Worm (Caenorhabditis elegans) whole organism, mixed stage, embryonic: ENCODE measurements around the gene tre-4.
A peak's percentile ranks its signal among the peaks of the same experiment; 100 is the strongest.

Experiments used
- M03D4.4 ChIP-seq: sonication (generic microtip); optimal IDR thresholded peaks from 2 replicates; lab custom pipeline; 2017; ENCODE audit warnings: mild to moderate bottlenecking, missing genetic modification characterization, missing compliant biosample characterization
- bed-3 ChIP-seq: fragments of 200-800 bp; sonication (Bioruptor generic); optimal IDR thresholded peaks from 3 replicates; lab custom pipeline; 2018; ENCODE audit warnings: mild to moderate bottlenecking, missing genetic modification characterization, moderate library complexity, missing compliant biosample characterization
- blmp-1 ChIP-seq: fragments of 150-350 bp; optimal IDR thresholded peaks from 2 replicates; lab custom pipeline; 2014; ENCODE audit warnings: missing biosample characterization, missing genetic modification characterization
- ceh-39 ChIP-seq: fragments of 150-350 bp; optimal IDR thresholded peaks from 2 replicates; lab custom pipeline; 2014; ENCODE audit warnings: missing biosample characterization, missing genetic modification characterization
- ceh-43 ChIP-seq: fragments of 200-800 bp; sonication (Bioruptor generic); optimal IDR thresholded peaks from 2 replicates; lab custom pipeline; 2018; ENCODE audit warnings: mild to moderate bottlenecking, missing genetic modification characterization, moderate library complexity, missing compliant biosample characterization
- ceh-83 ChIP-seq: fragments of 200-800 bp; sonication (Bioruptor generic); optimal IDR thresholded peaks from 2 replicates; lab custom pipeline; 2018; ENCODE audit warnings: mild to moderate bottlenecking, missing genetic modification characterization, missing compliant biosample characterization
- ces-1 ChIP-seq: fragments of 150-350 bp; optimal IDR thresholded peaks from 2 replicates; lab custom pipeline; 2014; ENCODE audit warnings: missing biosample characterization, missing genetic modification reagents, missing genetic modification characterization
- cnd-1 ChIP-seq: fragments of 200-800 bp; sonication (Bioruptor generic); optimal IDR thresholded peaks from 2 replicates; lab custom pipeline; 2018; ENCODE audit warnings: mild to moderate bottlenecking, missing genetic modification characterization, missing compliant biosample characterization
- elt-3 ChIP-seq: fragments of 150-350 bp; optimal IDR thresholded peaks from 2 replicates; lab custom pipeline; 2014; ENCODE audit warnings: missing biosample characterization, missing genetic modification characterization
- flh-1 ChIP-seq: fragments of 200-800 bp; sonication (Bioruptor generic); optimal IDR thresholded peaks from 2 replicates; lab custom pipeline; 2018; ENCODE audit warnings: mild to moderate bottlenecking, missing genetic modification characterization, moderate library complexity, missing compliant biosample characterization
- ham-2 ChIP-seq: fragments of 200-800 bp; sonication (Bioruptor generic); optimal IDR thresholded peaks from 2 replicates; lab custom pipeline; 2018; ENCODE audit warnings: mild to moderate bottlenecking, missing genetic modification characterization, missing compliant biosample characterization
- hlh-1 ChIP-seq: fragments of 150-350 bp; optimal IDR thresholded peaks from 2 replicates; lab custom pipeline; 2014; ENCODE audit warnings: missing biosample characterization, missing genetic modification reagents, missing genetic modification characterization
- lin-13 ChIP-seq: fragments of 150-350 bp; optimal IDR thresholded peaks from 2 replicates; lab custom pipeline; 2014; ENCODE audit warnings: missing biosample characterization, missing genetic modification characterization
- lin-32 ChIP-seq: fragments of 200-800 bp; sonication (Bioruptor generic); optimal IDR thresholded peaks from 2 replicates; lab custom pipeline; 2018; ENCODE audit warnings: mild to moderate bottlenecking, missing genetic modification characterization, missing compliant biosample characterization
- lsy-2 ChIP-seq: fragments of 150-350 bp; optimal IDR thresholded peaks from 2 replicates; lab custom pipeline; 2014; ENCODE audit warnings: missing biosample characterization, missing genetic modification characterization
- mab-5 ChIP-seq: fragments of 150-350 bp; optimal IDR thresholded peaks from 2 replicates; lab custom pipeline; 2014; ENCODE audit warnings: missing biosample characterization, missing genetic modification characterization
- mep-1 ChIP-seq: fragments of 150-350 bp; optimal IDR thresholded peaks from 2 replicates; lab custom pipeline; 2017; ENCODE audit warnings: missing biosample characterization, missing genetic modification reagents, missing genetic modification characterization, inconsistent platforms
- mls-2 ChIP-seq: sonication (generic microtip); optimal IDR thresholded peaks from 2 replicates; lab custom pipeline; 2016; ENCODE audit warnings: mild to moderate bottlenecking, missing genetic modification characterization, moderate library complexity, missing compliant biosample characterization
- nhr-12 ChIP-seq: fragments of 150-350 bp; optimal IDR thresholded peaks from 2 replicates; lab custom pipeline; 2014; ENCODE audit warnings: missing biosample characterization, missing genetic modification characterization
- nhr-237 ChIP-seq: fragments of 150-350 bp; optimal IDR thresholded peaks from 2 replicates; lab custom pipeline; 2014; ENCODE audit warnings: missing biosample characterization, missing genetic modification characterization
- nhr-76 ChIP-seq: sonication (generic microtip); optimal IDR thresholded peaks from 2 replicates; lab custom pipeline; 2017; ENCODE audit warnings: missing biosample characterization, missing genetic modification characterization
- pha-4 ChIP-seq: fragments of 150-350 bp; optimal IDR thresholded peaks from 2 replicates; lab custom pipeline; 2018; ENCODE audit warnings: missing biosample characterization, missing genetic modification reagents, missing genetic modification characterization
- sem-2 ChIP-seq: fragments of 200-800 bp; sonication (Bioruptor generic); optimal IDR thresholded peaks from 2 replicates; lab custom pipeline; 2018; ENCODE audit warnings: mild to moderate bottlenecking, missing genetic modification characterization, missing compliant biosample characterization
- snpc-4 ChIP-seq: fragments of 150-350 bp; optimal IDR thresholded peaks from 2 replicates; lab custom pipeline; 2014; ENCODE audit warnings: missing biosample characterization, missing genetic modification characterization
- sptf-1 ChIP-seq: sonication (generic microtip); optimal IDR thresholded peaks from 2 replicates; lab custom pipeline; 2017; ENCODE audit warnings: mild to moderate bottlenecking, missing genetic modification characterization, moderate library complexity, missing compliant biosample characterization
- tbx-8 ChIP-seq: fragments of 200-800 bp; sonication (Bioruptor generic); optimal IDR thresholded peaks from 2 replicates; lab custom pipeline; 2018; ENCODE audit warnings: mild to moderate bottlenecking, missing genetic modification characterization, moderate library complexity, missing compliant biosample characterization
- unc-120 ChIP-seq: sonication (generic microtip); optimal IDR thresholded peaks from 2 replicates; lab custom pipeline; 2017; ENCODE audit warnings: missing genetic modification characterization, missing compliant biosample characterization; ENCODE audit not compliant: poor library complexity, severe bottlenecking
- unc-39 ChIP-seq: fragments of 150-350 bp; optimal IDR thresholded peaks from 2 replicates; lab custom pipeline; 2014; ENCODE audit warnings: missing biosample characterization, missing genetic modification characterization
- unc-62 ChIP-seq: fragments of 150-350 bp; optimal IDR thresholded peaks from 2 replicates; lab custom pipeline; 2014; ENCODE audit warnings: missing biosample characterization, missing genetic modification reagents, missing genetic modification characterization
- ztf-11 ChIP-seq: fragments of 150-350 bp; optimal IDR thresholded peaks from 2 replicates; lab custom pipeline; 2014; ENCODE audit warnings: missing biosample characterization, missing genetic modification characterization

tre-4 gene

ce11 chrX:13493762-13494161 lies 21.8 kb downstream of the tre-4 start:
- TF ChIP-seq M03D4.4 (tag; lab: Kevin White, UChicago) (no peak), flh-1 (no peak), unc-62 (GFP tag; lab: Kevin White, UChicago) (no peak), ham-2 (GFP tag; lab: Kevin White, UChicago) (no peak), mab-5 (tag; lab: Kevin White, UChicago) (no peak), ceh-83 (GFP tag; lab: Kevin White, UChicago) (no peak), ces-1 (GFP tag; lab: Kevin White, UChicago) (no peak), sem-2 (GFP tag; lab: Kevin White, UChicago) (no peak), lsy-2 (tag; lab: Kevin White, UChicago) (no peak), unc-120 (tag; lab: Kevin White, UChicago) (no peak), sptf-1 (tag; lab: Kevin White, UChicago) (no peak), unc-39 (tag; lab: Kevin White, UChicago) (no peak), mep-1 (tag; lab: Kevin White, UChicago) (no peak), tbx-8 (no peak), pha-4 (tag; lab: Kevin White, UChicago) (no peak), ceh-43 (GFP tag; lab: Kevin White, UChicago) (no peak), elt-3 (tag; lab: Kevin White, UChicago) (no peak)

ce11 chrX:13499098-13499497 lies 27.1 kb downstream of the tre-4 start:
- no peak for TF ChIP-seq sptf-1 (tag; lab: Kevin White, UChicago)
- peak; percentile 69 for TF ChIP-seq ces-1 (GFP tag; lab: Kevin White, UChicago)
- no peak for TF ChIP-seq ceh-43 (GFP tag; lab: Kevin White, UChicago)
- no peak for TF ChIP-seq flh-1
- TF ChIP-seq ceh-39 = no peak
- TF ChIP-seq, all 35 proteins: peak for 1

- TF ChIP-seq lin-32 (GFP tag; lab: Kevin White, UChicago) (no peak), ces-1 (GFP tag; lab: Kevin White, UChicago) (peak; percentile 2)
Observed at ce11 chrX:13499923-13500322, 28.0 kb downstream of the tre-4 start.

ce11 chrX:13500568-13500967 lies 28.6 kb downstream of the tre-4 start, which contains the start of gene sad-1:
Gene sad-1, minus strand, starts transcription at chrX:13500668.
- TF ChIP-seq hlh-1 (tag; lab: Kevin White, UChicago) = no peak
- TF ChIP-seq nhr-76 (tag; lab: Kevin White, UChicago) = no peak
- no peak for TF ChIP-seq blmp-1 (tag; lab: Kevin White, UChicago)
- no peak for TF ChIP-seq mls-2 (tag; lab: Kevin White, UChicago)
- TF ChIP-seq snpc-4 = no peak
- no peak for TF ChIP-seq ham-2 (GFP tag; lab: Kevin White, UChicago)
- TF ChIP-seq ceh-43 (GFP tag; lab: Kevin White, UChicago) = no peak
- TF ChIP-seq lin-13 = no peak
- TF ChIP-seq mep-1 (tag; lab: Kevin White, UChicago) = no peak
- TF ChIP-seq nhr-237 (tag; lab: Kevin White, UChicago) = no peak
- TF ChIP-seq ztf-11 = no peak
- TF ChIP-seq sem-2 (GFP tag; lab: Kevin White, UChicago) = no peak
- TF ChIP-seq lin-32 (GFP tag; lab: Kevin White, UChicago) = no peak
- no peak for TF ChIP-seq cnd-1 (tag; lab: Kevin White, UChicago)
- no peak for TF ChIP-seq ceh-39
- TF ChIP-seq ces-1 (GFP tag; lab: Kevin White, UChicago) = no peak

- TF ChIP-seq ztf-11 = peak; percentile 14
- TF ChIP-seq ces-1 (GFP tag; lab: Kevin White, UChicago) = peak; percentile 68
- TF ChIP-seq nhr-12 (tag; lab: Kevin White, UChicago) = no peak
- peak; percentile 22 for TF ChIP-seq mep-1 (tag; lab: Kevin White, UChicago)
Observed at ce11 chrX:13502282-13502681, 30.3 kb downstream of the tre-4 start.

ce11 chrX:13503839-13504238 lies 31.9 kb downstream of the tre-4 start:
- TF ChIP-seq mls-2 (tag; lab: Kevin White, UChicago) = peak; percentile 59
- peak; percentile 23 for TF ChIP-seq cnd-1 (tag; lab: Kevin White, UChicago)
- no peak for TF ChIP-seq bed-3 (GFP tag; lab: Kevin White, UChicago)
- no peak for TF ChIP-seq mab-5 (tag; lab: Kevin White, UChicago)
- peak; percentile 56 for TF ChIP-seq ces-1 (GFP tag; lab: Kevin White, UChicago)
- TF ChIP-seq lin-13 = no peak
- TF ChIP-seq mep-1 (tag; lab: Kevin White, UChicago) = peak; percentile 15
